Worm (Caenorhabditis elegans) whole organism, L4 larva: Measurements from ENCODE around the gene twk-22.

Experiments used
- aha-1 ChIP-seq: fragments of 150-350 bp; peaks from one replicate; lab custom pipeline; 2014; ENCODE audit warnings: missing biosample characterization, missing genetic modification characterization
- aly-2 ChIP-seq: sonication (generic microtip); optimal IDR thresholded peaks from 2 replicates; lab custom pipeline; 2018; ENCODE audit warnings: missing biosample characterization, missing genetic modification characterization
- ama-1 ChIP-seq: fragments of 150-350 bp; optimal IDR thresholded peaks from 2 replicates; lab custom pipeline; 2014; ENCODE audit warnings: inconsistent platforms, mixed read lengths
- ceh-20 ChIP-seq: fragments of 200-800 bp; sonication (Bioruptor generic); IDR thresholded peaks from 2 replicates; pipeline ENCODE4 v1.3.6; 2022; ENCODE audit warnings: missing genetic modification reagents, missing genetic modification characterization, missing compliant biosample characterization
- ceh-28 ChIP-seq: fragments of 150-350 bp; optimal IDR thresholded peaks from 2 replicates; lab custom pipeline; 2014; ENCODE audit warnings: missing biosample characterization, missing genetic modification reagents, missing genetic modification characterization
- daf-19 ChIP-seq: fragments of 200-800 bp; sonication (Bioruptor generic); conservative IDR thresholded peaks from 2 replicates; pipeline ENCODE4 v1.3.6; 2022; ENCODE audit warnings: missing genetic modification characterization, missing compliant biosample characterization
- dve-1 ChIP-seq: sonication (generic microtip); optimal IDR thresholded peaks from 2 replicates; lab custom pipeline; 2017; ENCODE audit warnings: antibody characterized with exemption, mild to moderate bottlenecking, missing genetic modification characterization, missing compliant biosample characterization; ENCODE audit not compliant: insufficient read depth
- lin-13 ChIP-seq: fragments of 150-350 bp; optimal IDR thresholded peaks from 2 replicates; lab custom pipeline; 2014; ENCODE audit warnings: missing biosample characterization, missing genetic modification reagents, missing genetic modification characterization
- nhr-102 ChIP-seq: sonication (generic microtip); optimal IDR thresholded peaks from 2 replicates; lab custom pipeline; 2016; ENCODE audit warnings: mild to moderate bottlenecking, missing genetic modification characterization, moderate library complexity, missing compliant biosample characterization
- skn-1 ChIP-seq: fragments of 150-350 bp; optimal IDR thresholded peaks from 2 replicates; lab custom pipeline; 2014; ENCODE audit warnings: missing biosample characterization, missing genetic modification characterization

DNA sequence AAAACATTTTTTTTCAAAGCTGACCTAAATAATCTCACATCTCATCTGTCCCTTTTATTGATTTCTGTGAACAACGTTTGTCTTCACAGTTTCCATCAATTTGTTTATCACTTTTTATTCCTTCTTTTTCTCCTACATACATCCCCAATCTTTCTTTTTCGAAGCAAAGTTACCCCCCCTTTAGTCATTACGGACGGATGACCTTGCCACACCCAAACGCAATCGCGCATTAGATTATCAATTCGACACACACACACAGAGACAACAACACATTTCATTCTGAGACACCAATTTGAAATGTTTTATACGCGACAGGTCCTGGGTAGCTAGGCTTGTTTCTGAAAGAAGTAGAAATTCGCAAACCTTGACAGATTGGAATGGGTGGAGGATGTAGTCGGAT, 43.0 kb upstream of the twk-22 start:
- no peak for TF ChIP-seq aly-2 (tag; lab: Kevin White, UChicago)
- TF ChIP-seq ceh-28, result no peak
- no peak for TF ChIP-seq dve-1 (tag; lab: Kevin White, UChicago)
- TF ChIP-seq ama-1 (lab: Kevin White, UChicago), result no peak
- no peak for TF ChIP-seq skn-1 (tag; lab: Kevin White, UChicago)
- TF ChIP-seq aha-1 (tag; lab: Kevin White, UChicago), result no peak
- TF ChIP-seq nhr-102 (tag; lab: Kevin White, UChicago), result no peak
- TF ChIP-seq ceh-20 (GFP tag; lab: Robert Waterston, UW), result no peak
- TF ChIP-seq lin-13, result no peak
- TF ChIP-seq daf-19 (GFP tag; lab: Robert Waterston, UW), result no peak
